Worm (Caenorhabditis elegans) whole organism, L3 larva: ENCODE measurements around the gene mrpl-40.

Experiments used
- daf-12 ChIP-seq: fragments of 150-350 bp; optimal IDR thresholded peaks from 2 replicates; lab custom pipeline; 2014; ENCODE audit warnings: missing biosample characterization, missing genetic modification reagents, missing genetic modification characterization
- elt-2 ChIP-seq: sonication (generic microtip); optimal IDR thresholded peaks from 2 replicates; lab custom pipeline; 2016; ENCODE audit warnings: missing genetic modification reagents, mild to moderate bottlenecking, missing genetic modification characterization, missing compliant biosample characterization
- fos-1 ChIP-seq: fragments of 150-350 bp; optimal IDR thresholded peaks from 2 replicates; lab custom pipeline; 2014; ENCODE audit warnings: missing biosample characterization, missing genetic modification characterization
- jun-1 ChIP-seq: fragments of 150-350 bp; optimal IDR thresholded peaks from 2 replicates; lab custom pipeline; 2014; ENCODE audit warnings: missing biosample characterization, missing genetic modification reagents, missing genetic modification characterization
- snpc-4 ChIP-seq: fragments of 150-350 bp; optimal IDR thresholded peaks from 2 replicates; lab custom pipeline; 2014; ENCODE audit warnings: missing biosample characterization, missing genetic modification characterization
- ztf-11 ChIP-seq: fragments of 150-350 bp; optimal IDR thresholded peaks from 2 replicates; lab custom pipeline; 2014; ENCODE audit warnings: missing biosample characterization, missing genetic modification characterization

ce11 chrIII:42725-43124 lies 44.6 kb upstream of the mrpl-40 start:
- TF ChIP-seq fos-1 (tag; lab: Kevin White, UChicago): no peak
- no peak for TF ChIP-seq elt-2 (tag; lab: Kevin White, UChicago)
- no peak for TF ChIP-seq daf-12
- TF ChIP-seq snpc-4 (tag; lab: Kevin White, UChicago): no peak
- TF ChIP-seq jun-1 (tag; lab: Kevin White, UChicago): no peak
- TF ChIP-seq ztf-11 (tag; lab: Kevin White, UChicago): no peak
